Fruit fly (Drosophila melanogaster) whole organism, prepupa: ENCODE measurements around the gene CG5973.

Experiments
- CG11902 ChIP-seq: fragments of 200-800 bp; sonication (Bioruptor generic); optimal IDR thresholded peaks from 3 replicates; lab custom pipeline; 2016; ENCODE audit warnings: missing biosample characterization, missing genetic modification characterization
- CG3032 ChIP-seq: fragments of 200-800 bp; optimal IDR thresholded peaks from 2 replicates; lab custom pipeline; 2019; ENCODE audit warnings: missing biosample characterization, mild to moderate bottlenecking, missing genetic modification characterization, moderate library complexity
- CG31627 ChIP-seq: fragments of 200-800 bp; sonication (Bioruptor generic); optimal IDR thresholded peaks from 3 replicates; lab custom pipeline; 2016; ENCODE audit warnings: missing biosample characterization, missing genetic modification characterization
- CG6276 ChIP-seq: fragments of 200-800 bp; sonication (Bioruptor generic); optimal IDR thresholded peaks from 2 replicates; lab custom pipeline; 2017; ENCODE audit warnings: missing biosample characterization, mild to moderate bottlenecking, missing genetic modification characterization
- CG8119 ChIP-seq: fragments of 200-800 bp; sonication (Bioruptor generic); IDR thresholded peaks from 3 replicates; pipeline ENCODE4 v1.3.6; 2022; ENCODE audit warnings: missing biosample characterization, missing genetic modification characterization
- Gug ChIP-seq: fragments of 200-800 bp; sonication (Bioruptor generic); IDR thresholded peaks from 2 replicates; pipeline ENCODE4 v1.3.6; 2022; ENCODE audit warnings: missing biosample characterization, missing genetic modification characterization
- Hr4 ChIP-seq: fragments of 200-800 bp; sonication (Bioruptor generic); optimal IDR thresholded peaks from 3 replicates; lab custom pipeline; 2016; ENCODE audit warnings: missing biosample characterization, missing genetic modification characterization
- OdsH ChIP-seq: fragments of 200-800 bp; sonication (Bioruptor generic); optimal IDR thresholded peaks from 3 replicates; lab custom pipeline; 2016; ENCODE audit warnings: missing biosample characterization, missing genetic modification characterization
- Sox15 ChIP-seq: fragments of 200-800 bp; sonication (Bioruptor generic); optimal IDR thresholded peaks from 3 replicates; lab custom pipeline; 2016; ENCODE audit warnings: missing biosample characterization, missing genetic modification characterization
- dac ChIP-seq: fragments of 200-800 bp; sonication (Bioruptor generic); optimal IDR thresholded peaks from 2 replicates; lab custom pipeline; 2017; ENCODE audit warnings: missing biosample characterization, mild to moderate bottlenecking, missing genetic modification characterization
- vri ChIP-seq: fragments of 200-800 bp; sonication (Bioruptor generic); optimal IDR thresholded peaks from 3 replicates; lab custom pipeline; 2016; ENCODE audit warnings: missing biosample characterization, mild to moderate bottlenecking, missing genetic modification characterization

dm6 chr2L:7491902-7492301 is 54.6 kb downstream of the CG5973 start:
- TF ChIP-seq CG8119 (peak; percentile 67), Gug (GFP tag; lab: Robert Waterston, UW) (no peak), Sox15 (GFP tag; lab: Kevin White, UChicago) (peak; percentile 20), CG31627 (GFP tag; lab: Kevin White, UChicago) (no peak), Hr4 (GFP tag; lab: Kevin White, UChicago) (peak; percentile 51), CG11902 (GFP tag; lab: Kevin White, UChicago) (no peak), OdsH (GFP tag; lab: Kevin White, UChicago) (peak; percentile 39), CG3032 (peak; percentile 19), vri (GFP tag; lab: Kevin White, UChicago) (no peak), CG6276 (peak; percentile 11), dac (GFP tag; lab: Kevin White, UChicago) (no peak)
